Worm (Caenorhabditis elegans) whole organism, L3 larva: Measurements from ENCODE around the gene dhhc-10.

Experiments used
- R02D3.7 ChIP-seq: fragments of 150-350 bp; optimal IDR thresholded peaks from 2 replicates; lab custom pipeline; 2014; ENCODE audit warnings: missing biosample characterization, missing genetic modification characterization
- ZK546.5 ChIP-seq: sonication (generic microtip); optimal IDR thresholded peaks from 2 replicates; lab custom pipeline; 2017; ENCODE audit warnings: missing biosample characterization, missing genetic modification characterization
- aly-2 ChIP-seq: fragments of 150-350 bp; optimal IDR thresholded peaks from 2 replicates; lab custom pipeline; 2014; ENCODE audit warnings: missing biosample characterization, missing genetic modification characterization
- ama-1 ChIP-seq: fragments of 150-350 bp; optimal IDR thresholded peaks from 2 replicates; lab custom pipeline; 2018
- ceh-16 ChIP-seq: sonication (generic microtip); optimal IDR thresholded peaks from 2 replicates; lab custom pipeline; 2017; ENCODE audit warnings: missing biosample characterization, missing genetic modification characterization
- ceh-82 ChIP-seq: fragments of 150-350 bp; optimal IDR thresholded peaks from 2 replicates; lab custom pipeline; 2014; ENCODE audit warnings: missing biosample characterization, missing genetic modification characterization
- egl-27 ChIP-seq: sonication (generic microtip); optimal IDR thresholded peaks from 4 replicates; lab custom pipeline; 2017; ENCODE audit warnings: missing biosample characterization, missing genetic modification reagents, missing genetic modification characterization
- elt-2 ChIP-seq: sonication (generic microtip); optimal IDR thresholded peaks from 2 replicates; lab custom pipeline; 2016; ENCODE audit warnings: missing genetic modification reagents, mild to moderate bottlenecking, missing genetic modification characterization, missing compliant biosample characterization
- elt-3 ChIP-seq, 3 experiments: fragments of 150-350 bp in 1 of 3; sonication (generic microtip) in 2 of 3; optimal IDR thresholded peaks; 2 replicates in 2 of 3; 4 replicates in 1 of 3; lab custom pipeline; 2014 to 2017; ENCODE audit warnings: missing biosample characterization in 3 of 3, missing genetic modification characterization in 3 of 3
- eor-1 ChIP-seq, 2 experiments: fragments of 150-350 bp; optimal IDR thresholded peaks; 2 replicates each; lab custom pipeline; 2014 to 2018; ENCODE audit warnings: missing biosample characterization in 2 of 2, missing genetic modification characterization in 2 of 2
- fkh-10 ChIP-seq: sonication (generic microtip); optimal IDR thresholded peaks from 2 replicates; lab custom pipeline; 2017; ENCODE audit warnings: missing biosample characterization, missing genetic modification reagents, missing genetic modification characterization
- fkh-2 ChIP-seq: fragments of 150-350 bp; optimal IDR thresholded peaks from 2 replicates; lab custom pipeline; 2014; ENCODE audit warnings: missing biosample characterization, missing genetic modification reagents, missing genetic modification characterization
- hmg-11 ChIP-seq: sonication (generic microtip); optimal IDR thresholded peaks from 2 replicates; lab custom pipeline; 2016; ENCODE audit warnings: missing genetic modification characterization, missing compliant biosample characterization
- jun-1 ChIP-seq: fragments of 150-350 bp; optimal IDR thresholded peaks from 2 replicates; lab custom pipeline; 2014; ENCODE audit warnings: missing biosample characterization, missing genetic modification reagents, missing genetic modification characterization
- lin-15B ChIP-seq: fragments of 150-350 bp; optimal IDR thresholded peaks from 2 replicates; lab custom pipeline; 2014; ENCODE audit warnings: missing biosample characterization, missing genetic modification characterization
- lin-39 ChIP-seq: fragments of 150-350 bp; optimal IDR thresholded peaks from 2 replicates; lab custom pipeline; 2018; ENCODE audit warnings: missing biosample characterization, missing genetic modification reagents, missing genetic modification characterization
- lsy-12 ChIP-seq: sonication (generic microtip); optimal IDR thresholded peaks from 2 replicates; lab custom pipeline; 2016; ENCODE audit warnings: mild to moderate bottlenecking, missing genetic modification characterization, missing compliant biosample characterization
- nfya-1 ChIP-seq: sonication (generic microtip); optimal IDR thresholded peaks from 2 replicates; lab custom pipeline; 2017; ENCODE audit warnings: missing genetic modification characterization, mild to moderate bottlenecking, missing compliant biosample characterization, antibody characterized with exemption, moderate library complexity; ENCODE audit not compliant: insufficient read depth
- nhr-11 ChIP-seq: fragments of 150-350 bp; optimal IDR thresholded peaks from 2 replicates; lab custom pipeline; 2014; ENCODE audit warnings: missing biosample characterization, missing genetic modification characterization
- nhr-12 ChIP-seq: fragments of 150-350 bp; optimal IDR thresholded peaks from 2 replicates; lab custom pipeline; 2014; ENCODE audit warnings: missing biosample characterization, missing genetic modification characterization
- nhr-23 ChIP-seq: fragments of 150-350 bp; optimal IDR thresholded peaks from 2 replicates; lab custom pipeline; 2014; ENCODE audit warnings: missing biosample characterization, missing genetic modification reagents, missing genetic modification characterization
- nhr-237 ChIP-seq: fragments of 150-350 bp; optimal IDR thresholded peaks from 2 replicates; lab custom pipeline; 2014; ENCODE audit warnings: missing biosample characterization, missing genetic modification characterization
- nhr-25 ChIP-seq: sonication (generic microtip); optimal IDR thresholded peaks from 2 replicates; lab custom pipeline; 2017; ENCODE audit warnings: missing biosample characterization, missing genetic modification characterization
- nhr-28 ChIP-seq: fragments of 150-350 bp; optimal IDR thresholded peaks from 2 replicates; lab custom pipeline; 2014; ENCODE audit warnings: missing biosample characterization, missing genetic modification characterization
- nhr-43 ChIP-seq: sonication (generic microtip); optimal IDR thresholded peaks from 2 replicates; lab custom pipeline; 2016; ENCODE audit warnings: mild to moderate bottlenecking, missing genetic modification characterization, missing compliant biosample characterization; ENCODE audit not compliant: poor library complexity, severe bottlenecking
- nhr-67 ChIP-seq: fragments of 150-350 bp; optimal IDR thresholded peaks from 2 replicates; lab custom pipeline; 2014; ENCODE audit warnings: missing biosample characterization, missing genetic modification characterization
- nhr-76 ChIP-seq: fragments of 150-350 bp; sonication (generic microtip); optimal IDR thresholded peaks from 5 replicates; lab custom pipeline; 2014; ENCODE audit warnings: missing biosample characterization, missing genetic modification characterization
- nhr-77 ChIP-seq: fragments of 150-350 bp; optimal IDR thresholded peaks from 2 replicates; lab custom pipeline; 2014; ENCODE audit warnings: missing biosample characterization, missing genetic modification characterization
- pha-4 ChIP-seq: fragments of 150-350 bp; optimal IDR thresholded peaks from 2 replicates; lab custom pipeline; 2014; ENCODE audit warnings: missing biosample characterization, missing genetic modification reagents, missing genetic modification characterization
- pqm-1 ChIP-seq: fragments of 150-350 bp; optimal IDR thresholded peaks from 2 replicates; lab custom pipeline; 2017; ENCODE audit warnings: missing biosample characterization, missing genetic modification characterization, inconsistent platforms
- sea-2 ChIP-seq: fragments of 150-350 bp; sonication (generic microtip); optimal IDR thresholded peaks from 4 replicates; lab custom pipeline; 2014; ENCODE audit warnings: missing biosample characterization, missing genetic modification reagents, missing genetic modification characterization
- skn-1 ChIP-seq: fragments of 150-350 bp; optimal IDR thresholded peaks from 2 replicates; lab custom pipeline; 2014; ENCODE audit warnings: missing biosample characterization, missing genetic modification characterization
- snpc-4 ChIP-seq: fragments of 150-350 bp; optimal IDR thresholded peaks from 2 replicates; lab custom pipeline; 2014; ENCODE audit warnings: missing biosample characterization, missing genetic modification characterization
- tbx-2 ChIP-seq: sonication (generic microtip); optimal IDR thresholded peaks from 2 replicates; lab custom pipeline; 2016; ENCODE audit warnings: mild to moderate bottlenecking, missing genetic modification characterization, missing compliant biosample characterization
- unc-39 ChIP-seq: sonication (generic microtip); optimal IDR thresholded peaks from 4 replicates; lab custom pipeline; 2017; ENCODE audit warnings: missing biosample characterization, missing genetic modification characterization
- unc-62 ChIP-seq: fragments of 150-350 bp; sonication (generic microtip); optimal IDR thresholded peaks from 4 replicates; lab custom pipeline; 2014; ENCODE audit warnings: missing biosample characterization, missing genetic modification reagents, missing genetic modification characterization
- ztf-11 ChIP-seq: fragments of 150-350 bp; optimal IDR thresholded peaks from 2 replicates; lab custom pipeline; 2014; ENCODE audit warnings: missing biosample characterization, missing genetic modification characterization
- ztf-4 ChIP-seq: fragments of 150-350 bp; optimal IDR thresholded peaks from 2 replicates; lab custom pipeline; 2014; ENCODE audit warnings: missing biosample characterization, missing genetic modification characterization

dhhc-10 gene

DNA sequence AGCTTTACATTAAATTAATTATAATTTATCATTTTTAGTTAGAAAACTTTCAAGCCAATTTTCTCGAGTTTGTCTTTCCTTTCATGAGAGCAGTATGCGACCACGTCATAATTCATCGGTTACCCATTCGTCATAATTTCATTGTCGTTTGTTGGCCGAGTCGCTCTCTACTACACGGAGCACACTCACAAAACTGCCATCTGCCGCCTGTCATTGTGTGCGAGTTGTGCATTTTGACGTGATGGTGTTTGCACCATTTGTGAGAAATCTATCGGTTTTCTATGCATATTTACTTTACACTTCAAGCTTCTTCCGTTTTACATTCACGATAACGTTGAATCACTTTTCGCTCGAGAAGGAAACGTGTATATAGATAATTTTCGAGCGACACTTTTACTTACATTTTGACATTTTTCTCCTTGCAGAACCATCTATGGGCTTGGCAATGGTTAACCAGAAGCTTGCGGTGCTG, at the start of gene dhhc-10:
TSS of gene dhhc-10 (plus strand) at position 422 of the 472 bp plus-strand sequence.
- TF ChIP-seq ztf-11 (tag; lab: Kevin White, UChicago) (no peak), nhr-67 (tag; lab: Kevin White, UChicago) (no peak), nhr-11 (no peak), nhr-76 (tag; lab: Kevin White, UChicago) (no peak), nhr-43 (tag; lab: Kevin White, UChicago) (peak; percentile 3), lin-39 (tag; lab: Kevin White, UChicago) (peak; percentile 5), egl-27 (tag; lab: Kevin White, UChicago) (no peak), ceh-82 (tag; lab: Kevin White, UChicago) (no peak), R02D3.7 (tag; lab: Kevin White, UChicago) (no peak), lsy-12 (tag; lab: Kevin White, UChicago) (peak; percentile 32), nfya-1 (tag; lab: Kevin White, UChicago) (peak; percentile 48), ama-1 (lab: Kevin White, UChicago) (no peak), skn-1 (tag; lab: Kevin White, UChicago) (peak; percentile 52), unc-39 (tag; lab: Kevin White, UChicago) (no peak), eor-1 (tag; optimal IDR thresholded peaks at IDR 0.05; lab: Kevin White, UChicago) (no peak), elt-2 (peak; percentile 88), nhr-25 (tag; lab: Kevin White, UChicago) (no peak), ztf-4 (tag; lab: Kevin White, UChicago) (no peak), nhr-28 (no peak), nhr-77 (tag; lab: Kevin White, UChicago) (no peak), unc-62 (GFP tag; lab: Kevin White, UChicago) (no peak), nhr-237 (tag; lab: Kevin White, UChicago) (no peak), hmg-11 (tag; lab: Kevin White, UChicago) (peak; percentile 17), pha-4 (tag; lab: Kevin White, UChicago) (peak; percentile 93), nhr-12 (tag; lab: Kevin White, UChicago) (no peak), aly-2 (tag; lab: Kevin White, UChicago) (no peak), lin-15B (tag; lab: Kevin White, UChicago) (peak; percentile 41), sea-2 (GFP tag; lab: Kevin White, UChicago) (no peak), nhr-23 (no peak), jun-1 (peak; percentile 61), snpc-4 (tag; lab: Kevin White, UChicago) (peak; percentile 27), fkh-2 (tag; lab: Kevin White, UChicago) (no peak), ZK546.5 (tag; lab: Kevin White, UChicago) (no peak), pqm-1 (peak; percentile 62)

DNA sequence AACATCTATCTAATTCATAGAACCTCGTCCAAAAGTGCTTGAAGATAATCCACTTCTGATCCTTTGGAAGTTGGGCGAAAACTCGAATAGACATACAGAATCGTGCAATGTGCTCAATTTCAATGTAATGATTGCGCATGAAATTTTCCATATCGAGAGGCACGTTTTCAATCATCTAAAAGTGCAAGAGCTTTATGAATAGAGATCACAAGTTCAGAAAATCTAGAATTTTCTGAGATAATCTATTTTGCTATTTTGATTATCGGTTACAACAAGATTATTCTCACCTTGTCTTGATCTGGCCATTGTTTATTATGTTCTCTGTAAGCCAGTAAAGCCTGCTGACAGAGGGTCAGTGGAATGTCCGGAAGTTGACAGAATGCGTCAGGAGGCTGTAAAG, 49.4 kb upstream of the dhhc-10 start:
- no peak for TF ChIP-seq ceh-16
- TF ChIP-seq, all 47 proteins: peak for 0

DNA sequence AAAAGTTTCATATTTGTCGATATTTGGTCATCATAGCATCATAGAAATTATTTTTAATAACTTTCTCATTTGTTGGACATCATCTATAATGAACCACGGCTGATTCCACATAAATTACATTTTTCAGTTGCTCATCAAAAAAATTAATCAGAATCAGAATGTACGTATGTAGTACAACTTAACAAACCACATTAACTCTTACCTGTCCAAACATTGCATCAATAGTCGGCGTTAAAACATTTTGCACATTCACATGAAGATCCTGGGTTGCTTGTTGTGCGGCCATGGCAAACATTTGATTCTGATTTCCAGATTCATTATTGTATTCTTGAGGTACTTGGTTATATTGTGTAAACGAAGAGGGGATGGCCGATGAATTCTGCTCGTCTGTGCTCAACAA, 48.7 kb upstream of the dhhc-10 start:
- TF ChIP-seq aly-2 (tag; lab: Kevin White, UChicago) (no peak), hmg-11 (tag; lab: Kevin White, UChicago) (no peak), skn-1 (tag; lab: Kevin White, UChicago) (no peak), fkh-10 (GFP tag; lab: Kevin White, UChicago) (no peak), nhr-43 (tag; lab: Kevin White, UChicago) (no peak), elt-3 (tag; optimal IDR thresholded peaks at IDR 0.05; lab: Kevin White, UChicago) (no peak), nfya-1 (tag; lab: Kevin White, UChicago) (no peak), fkh-2 (tag; lab: Kevin White, UChicago) (no peak), elt-2 (no peak), tbx-2 (no peak)

DNA sequence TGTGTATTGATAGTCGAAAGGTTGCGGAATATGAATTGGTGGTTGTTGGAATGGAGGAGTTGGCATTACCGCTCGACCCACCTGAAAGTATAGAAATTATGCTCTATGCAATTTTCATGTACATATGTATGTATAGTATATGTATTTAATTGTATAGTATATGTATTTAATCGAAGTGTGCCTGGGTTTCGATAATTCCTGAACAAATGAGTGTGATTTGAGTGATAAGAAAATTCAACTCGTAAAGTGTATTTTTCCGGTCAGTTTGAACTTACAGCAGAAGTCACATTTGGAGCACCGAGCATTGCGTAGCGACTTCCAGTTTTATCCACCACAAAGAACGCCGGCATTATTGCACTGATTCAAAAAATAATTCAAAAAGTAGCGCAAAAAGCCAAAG, 48.3 kb upstream of the dhhc-10 start:
- TF ChIP-seq elt-2 (peak; percentile 40), lin-15B (tag; lab: Kevin White, UChicago) (no peak)
